Fruit fly (Drosophila melanogaster) whole organism, embryonic: ENCODE data around the gene Atx-1.

Experiments
- ATbp ChIP-seq: fragments of 200-800 bp; sonication (Bioruptor generic); optimal IDR thresholded peaks from 2 replicates; lab custom pipeline; 2017; ENCODE audit warnings: missing biosample characterization, mild to moderate bottlenecking, missing genetic modification characterization, missing genetic modification reagents
- Atf-2 ChIP-seq: fragments of 200-800 bp; sonication (Bioruptor generic); optimal IDR thresholded peaks from 2 replicates; lab custom pipeline; 2016; ENCODE audit warnings: missing biosample characterization, missing genetic modification characterization
- CG10209 ChIP-seq: fragments of 200-800 bp; sonication (Bioruptor generic); optimal IDR thresholded peaks from 3 replicates; lab custom pipeline; 2017; ENCODE audit warnings: missing biosample characterization, mild to moderate bottlenecking, missing genetic modification characterization, missing genetic modification reagents
- CG10462 ChIP-seq: fragments of 200-800 bp; sonication (Bioruptor generic); optimal IDR thresholded peaks from 2 replicates; lab custom pipeline; 2016; ENCODE audit warnings: missing biosample characterization, missing genetic modification characterization
- CG10959 ChIP-seq: fragments of 200-800 bp; sonication (Bioruptor generic); IDR thresholded peaks from 2 replicates; pipeline ENCODE4 v1.3.6; 2022; ENCODE audit warnings: missing biosample characterization, missing genetic modification characterization
- CG11504 ChIP-seq: fragments of 200-800 bp; sonication (Bioruptor generic); optimal IDR thresholded peaks from 3 replicates; lab custom pipeline; 2019; ENCODE audit warnings: missing biosample characterization, mild to moderate bottlenecking, missing genetic modification characterization, moderate library complexity
- CG11723 ChIP-seq: fragments of 200-800 bp; sonication (Bioruptor generic); optimal IDR thresholded peaks from 2 replicates; lab custom pipeline; 2017; ENCODE audit warnings: missing biosample characterization, mild to moderate bottlenecking, missing genetic modification characterization
- CG12744 ChIP-seq: fragments of 200-800 bp; sonication (Bioruptor generic); optimal IDR thresholded peaks from 2 replicates; lab custom pipeline; 2016; ENCODE audit warnings: missing biosample characterization, missing genetic modification characterization
- CG12942 ChIP-seq: fragments of 200-800 bp; sonication (Bioruptor generic); optimal IDR thresholded peaks from 3 replicates; lab custom pipeline; 2016; ENCODE audit warnings: missing biosample characterization, missing genetic modification characterization
- CG13123 ChIP-seq: fragments of 200-800 bp; sonication (Bioruptor generic); optimal IDR thresholded peaks from 2 replicates; lab custom pipeline; 2016; ENCODE audit warnings: missing biosample characterization, missing genetic modification characterization
- CG17328 ChIP-seq: fragments of 200-800 bp; sonication (Bioruptor generic); IDR thresholded peaks from 2 replicates; pipeline ENCODE4 v1.3.6; 2022; ENCODE audit warnings: missing biosample characterization, missing genetic modification characterization
- CG17361 ChIP-seq: fragments of 200-800 bp; sonication (Bioruptor generic); IDR thresholded peaks from 3 replicates; pipeline ENCODE4 v1.3.6; 2022; ENCODE audit warnings: missing biosample characterization, missing genetic modification characterization
- CG18764 ChIP-seq: fragments of 200-800 bp; sonication (Bioruptor generic); optimal IDR thresholded peaks from 3 replicates; lab custom pipeline; 2016; ENCODE audit warnings: missing biosample characterization, missing genetic modification characterization
- CG30403 ChIP-seq: fragments of 200-800 bp; sonication (Bioruptor generic); optimal IDR thresholded peaks from 3 replicates; lab custom pipeline; 2016; ENCODE audit warnings: missing biosample characterization, missing genetic modification characterization
- CG30431 ChIP-seq: fragments of 200-800 bp; sonication (Bioruptor generic); optimal IDR thresholded peaks from 2 replicates; lab custom pipeline; 2017; ENCODE audit warnings: missing biosample characterization, missing genetic modification characterization
- CG31224 ChIP-seq: fragments of 200-800 bp; sonication (Bioruptor generic); IDR thresholded peaks from 2 replicates; pipeline ENCODE4 v1.3.6; 2022; ENCODE audit warnings: missing biosample characterization, missing genetic modification characterization
- CG3163 ChIP-seq: fragments of 200-800 bp; sonication (Bioruptor generic); optimal IDR thresholded peaks from 3 replicates; lab custom pipeline; 2016; ENCODE audit warnings: missing biosample characterization, missing genetic modification characterization
- CG32772 ChIP-seq: fragments of 200-800 bp; sonication (Bioruptor generic); IDR thresholded peaks from 2 replicates; pipeline ENCODE4 v1.3.6; 2022; ENCODE audit warnings: missing biosample characterization, missing genetic modification characterization
- CG3838 ChIP-seq: fragments of 200-800 bp; sonication (Bioruptor generic); optimal IDR thresholded peaks from 3 replicates; lab custom pipeline; 2016; ENCODE audit warnings: missing biosample characterization, missing genetic modification characterization
- CG3995 ChIP-seq: fragments of 200-800 bp; sonication (Bioruptor generic); optimal IDR thresholded peaks from 3 replicates; lab custom pipeline; 2016; ENCODE audit warnings: missing biosample characterization, missing genetic modification characterization
- CG4820 ChIP-seq: fragments of 200-800 bp; sonication (Bioruptor generic); optimal IDR thresholded peaks from 3 replicates; lab custom pipeline; 2016; ENCODE audit warnings: missing biosample characterization, missing genetic modification characterization
- CG4854 ChIP-seq: fragments of 200-800 bp; sonication (Bioruptor generic); optimal IDR thresholded peaks from 2 replicates; lab custom pipeline; 2016; ENCODE audit warnings: missing biosample characterization, missing genetic modification characterization, inconsistent platforms
- CG5180 ChIP-seq: fragments of 200-800 bp; sonication (Bioruptor generic); optimal IDR thresholded peaks from 3 replicates; lab custom pipeline; 2017; ENCODE audit warnings: missing biosample characterization, missing genetic modification characterization, mild to moderate bottlenecking, moderate library complexity, missing genetic modification reagents
- CG5245 ChIP-seq: fragments of 200-800 bp; sonication (Bioruptor generic); optimal IDR thresholded peaks from 3 replicates; lab custom pipeline; 2016; ENCODE audit warnings: missing biosample characterization, missing genetic modification characterization
- CG6854 ChIP-seq: fragments of 200-800 bp; sonication (Bioruptor generic); optimal IDR thresholded peaks from 3 replicates; lab custom pipeline; 2017; ENCODE audit warnings: missing biosample characterization, mild to moderate bottlenecking, missing genetic modification characterization
- CG8765 ChIP-seq: fragments of 200-800 bp; sonication (Bioruptor generic); IDR thresholded peaks from 2 replicates; pipeline ENCODE4 v1.3.6; 2022; ENCODE audit warnings: missing biosample characterization, missing genetic modification characterization
- CG8924 ChIP-seq: fragments of 200-800 bp; optimal IDR thresholded peaks from 3 replicates; lab custom pipeline; 2019; ENCODE audit warnings: missing biosample characterization, mild to moderate bottlenecking, missing genetic modification characterization, moderate library complexity
- CG9609 ChIP-seq: fragments of 200-800 bp; sonication (Bioruptor generic); optimal IDR thresholded peaks from 3 replicates; lab custom pipeline; 2016; ENCODE audit warnings: missing biosample characterization, missing genetic modification characterization
- D ChIP-seq, 2 experiments: fragments of 200-800 bp in 1 of 2; fragments of >200 bp in 1 of 2; sonication (Bioruptor generic) in 1 of 2; optimal IDR thresholded peaks; 2 replicates in 1 of 2; 3 replicates in 1 of 2; lab custom pipeline; 2017; ENCODE audit warnings: mild to moderate bottlenecking in 1 of 2, missing biosample characterization in 1 of 2, missing genetic modification characterization in 1 of 2, missing genetic modification reagents in 1 of 2
- Doc2 ChIP-seq: fragments of 200-800 bp; sonication (Bioruptor generic); IDR thresholded peaks from 2 replicates; pipeline ENCODE4 v1.3.6; 2022; ENCODE audit warnings: missing biosample characterization, missing genetic modification characterization
- H15 ChIP-seq: fragments of 200-800 bp; sonication (Bioruptor generic); IDR thresholded peaks from 3 replicates; pipeline ENCODE4 v1.3.6; 2022; ENCODE audit warnings: missing biosample characterization, missing genetic modification characterization
- Hr78 ChIP-seq, 2 experiments: fragments of 200-800 bp in 1 of 2; fragments of >200 bp in 1 of 2; sonication (Bioruptor generic) in 1 of 2; optimal IDR thresholded peaks; 2 replicates each; lab custom pipeline; 2017 to 2019; ENCODE audit warnings: missing biosample characterization in 2 of 2, missing genetic modification characterization in 2 of 2, mild to moderate bottlenecking in 1 of 2, moderate library complexity in 1 of 2
- Meics ChIP-seq: fragments of 200-800 bp; sonication (Bioruptor generic); optimal IDR thresholded peaks from 2 replicates; lab custom pipeline; 2017; ENCODE audit warnings: missing biosample characterization, mild to moderate bottlenecking, missing genetic modification characterization
- Nf-YC ChIP-seq: fragments of 200-800 bp; optimal IDR thresholded peaks from 3 replicates; lab custom pipeline; 2019; ENCODE audit warnings: missing biosample characterization, mild to moderate bottlenecking, missing genetic modification characterization, moderate library complexity
- Rfx ChIP-seq: fragments of 200-800 bp; sonication (Bioruptor generic); IDR thresholded peaks from 2 replicates; pipeline ENCODE4 v1.3.6; 2022; ENCODE audit warnings: missing biosample characterization, missing genetic modification characterization
- Scr ChIP-seq: fragments of 200-800 bp; sonication (Bioruptor generic); IDR thresholded peaks from 2 replicates; pipeline ENCODE4 v1.3.6; 2022; ENCODE audit warnings: missing biosample characterization, missing genetic modification characterization; ENCODE audit not compliant: partially characterized antibody
- Six4 ChIP-seq: fragments of 200-800 bp; sonication (Bioruptor generic); optimal IDR thresholded peaks from 2 replicates; lab custom pipeline; 2016; ENCODE audit warnings: missing biosample characterization, missing genetic modification characterization
- bowl ChIP-seq: fragments of 200-800 bp; sonication (Bioruptor generic); IDR thresholded peaks from 2 replicates; pipeline ENCODE4 v1.3.6; 2022; ENCODE audit warnings: missing biosample characterization, missing genetic modification characterization
- chinmo ChIP-seq: fragments of 200-800 bp; sonication (Bioruptor generic); IDR thresholded peaks from 4 replicates; pipeline ENCODE4 v1.3.6; 2022; ENCODE audit warnings: missing biosample characterization, missing genetic modification characterization; ENCODE audit not compliant: partially characterized antibody
- dati ChIP-seq: fragments of 200-800 bp; sonication (Bioruptor generic); IDR thresholded peaks from 2 replicates; pipeline ENCODE4 v1.3.6; 2022; ENCODE audit warnings: missing biosample characterization, missing genetic modification characterization
- fd102C ChIP-seq: fragments of 200-800 bp; sonication (Bioruptor generic); optimal IDR thresholded peaks from 2 replicates; lab custom pipeline; 2018; ENCODE audit warnings: missing biosample characterization, mild to moderate bottlenecking, missing genetic modification characterization, moderate library complexity
- ham ChIP-seq: fragments of 200-800 bp; sonication (Bioruptor generic); IDR thresholded peaks from 2 replicates; pipeline ENCODE4 v1.3.6; 2022; ENCODE audit warnings: missing biosample characterization, missing genetic modification characterization
- jing ChIP-seq: fragments of 200-800 bp; sonication (Bioruptor generic); optimal IDR thresholded peaks from 2 replicates; lab custom pipeline; 2018; ENCODE audit warnings: missing biosample characterization, mild to moderate bottlenecking, missing genetic modification characterization
- kah ChIP-seq: fragments of 200-800 bp; sonication (Bioruptor generic); optimal IDR thresholded peaks from 2 replicates; lab custom pipeline; 2018; ENCODE audit warnings: missing biosample characterization, mild to moderate bottlenecking, missing genetic modification characterization
- pros ChIP-seq: fragments of 200-800 bp; sonication (Bioruptor generic); optimal IDR thresholded peaks from 3 replicates; lab custom pipeline; 2019; ENCODE audit warnings: missing biosample characterization, mild to moderate bottlenecking, missing genetic modification characterization, moderate library complexity
- pzg ChIP-seq: fragments of 200-800 bp; sonication (Bioruptor generic); optimal IDR thresholded peaks from 3 replicates; lab custom pipeline; 2018; ENCODE audit warnings: missing biosample characterization, mild to moderate bottlenecking, missing genetic modification characterization, moderate library complexity
- run ChIP-seq: fragments of 200-800 bp; sonication (Bioruptor generic); optimal IDR thresholded peaks from 3 replicates; lab custom pipeline; 2018; ENCODE audit warnings: missing biosample characterization, mild to moderate bottlenecking, missing genetic modification characterization
- schlank ChIP-seq: fragments of 200-800 bp; sonication (Bioruptor generic); optimal IDR thresholded peaks from 2 replicates; lab custom pipeline; 2018; ENCODE audit warnings: missing biosample characterization, mild to moderate bottlenecking, missing genetic modification characterization
- sd ChIP-seq: fragments of 200-800 bp; sonication (Bioruptor generic); optimal IDR thresholded peaks from 3 replicates; lab custom pipeline; 2018; ENCODE audit warnings: missing biosample characterization, mild to moderate bottlenecking, missing genetic modification characterization, moderate library complexity
- slou ChIP-seq: fragments of 200-800 bp; sonication (Bioruptor generic); optimal IDR thresholded peaks from 3 replicates; lab custom pipeline; 2016; ENCODE audit warnings: missing biosample characterization, missing genetic modification characterization

The Atx-1 gene

DNA sequence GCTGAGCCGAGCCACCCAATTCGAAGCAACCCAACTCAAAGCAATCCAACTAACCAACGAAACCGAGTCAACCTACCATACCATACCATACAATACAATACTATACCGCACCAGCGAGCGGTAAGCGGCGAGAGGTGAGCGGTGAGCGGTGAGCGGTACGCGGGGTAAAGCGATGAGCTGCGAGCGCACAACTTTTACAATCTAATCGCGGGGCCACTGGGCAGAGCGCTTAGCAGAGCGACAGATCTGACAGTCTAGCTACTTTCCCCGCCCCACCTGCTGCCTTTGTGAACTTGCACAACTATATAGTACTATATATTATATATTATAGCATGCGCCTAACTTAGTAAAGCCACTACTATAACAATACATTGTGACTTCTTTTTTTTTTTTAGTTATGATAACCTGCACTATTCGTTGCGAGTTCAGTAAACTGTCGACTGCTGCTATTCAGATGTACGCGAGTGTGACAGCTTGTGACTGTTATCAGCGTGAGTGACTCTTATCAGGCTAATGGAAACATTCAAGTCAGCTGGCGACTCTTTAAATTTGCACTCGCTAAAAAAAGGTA lies 22.2 kb upstream of the Atx-1 start (continued):
- TF ChIP-seq sd (peak; percentile 18), CG11723 (GFP tag; lab: Kevin White, UChicago) (no peak), run (tag; lab: Kevin White, UChicago) (no peak), CG4854 (GFP tag; lab: Kevin White, UChicago) (no peak), dati (no peak), CG4820 (GFP tag; lab: Kevin White, UChicago) (peak; percentile 6), CG18764 (GFP tag; lab: Kevin White, UChicago) (no peak), CG30403 (GFP tag; lab: Kevin White, UChicago) (peak; percentile 33), Six4 (GFP tag; lab: Kevin White, UChicago) (peak; percentile 9), CG3995 (GFP tag; lab: Kevin White, UChicago) (peak; percentile 2), CG13123 (GFP tag; lab: Kevin White, UChicago) (no peak), slou (GFP tag; lab: Kevin White, UChicago) (no peak), CG30431 (GFP tag; lab: Kevin White, UChicago) (peak; percentile 14), Scr (GFP tag; lab: Robert Waterston, UW) (no peak), CG9609 (GFP tag; lab: Kevin White, UChicago) (no peak), CG32772 (no peak), CG3838 (GFP tag; lab: Kevin White, UChicago) (no peak), jing (no peak), Hr78 (GFP tag; optimal IDR thresholded peaks at IDR 0.05; lab: Kevin White, UChicago) (peak in 1 of 2 experiments; percentile 6), bowl (GFP tag; lab: Robert Waterston, UW) (peak; percentile 16; the same call in 1 of the 2 replicates), schlank (tag; lab: Kevin White, UChicago) (no peak), Meics (GFP tag; lab: Kevin White, UChicago) (peak; percentile 60), Nf-YC (tag; lab: Kevin White, UChicago) (peak; percentile 30), CG5180 (GFP tag; lab: Kevin White, UChicago) (peak; percentile 91), CG11504 (tag; lab: Kevin White, UChicago) (peak; percentile 47), CG10959 (GFP tag; lab: Robert Waterston, UW) (no peak), chinmo (GFP tag; lab: Robert Waterston, UW) (peak; percentile 82; the same call in 3 of the 4 replicates), H15 (0 out of 3 replicates have a peak, but pooled peaks have one; percentile 28), CG8924 (peak; percentile 12), CG17328 (GFP tag; lab: Robert Waterston, UW) (peak; percentile 67), kah (GFP tag; lab: Kevin White, UChicago) (no peak), D (optimal IDR thresholded peaks at IDR 0.05; lab: Kevin White, UChicago) (no peak), D (GFP tag; optimal IDR thresholded peaks at IDR 0.05; lab: Kevin White, UChicago) (no peak), Rfx (GFP tag; lab: Robert Waterston, UW) (peak; percentile 60; the same call in 1 of the 2 replicates), CG10462 (no peak), ATbp (GFP tag; lab: Kevin White, UChicago) (peak; percentile 17), Doc2 (GFP tag; lab: Robert Waterston, UW) (no peak), CG3163 (GFP tag; lab: Kevin White, UChicago) (no peak), CG8765 (GFP tag; lab: Robert Waterston, UW) (no peak), pros (GFP tag; lab: Kevin White, UChicago) (no peak), CG10209 (GFP tag; lab: Kevin White, UChicago) (peak; percentile 45), CG31224 (GFP tag; lab: Robert Waterston, UW) (no peak), fd102C (GFP tag; lab: Kevin White, UChicago) (no peak), pzg (GFP tag; lab: Kevin White, UChicago) (peak; percentile 6), CG12744 (GFP tag; lab: Kevin White, UChicago) (no peak), CG12942 (no peak), Atf-2 (no peak), CG5245 (GFP tag; lab: Kevin White, UChicago) (no peak), CG17361 (peak; percentile 55; the same call in 2 of the 3 replicates), CG6854 (GFP tag; lab: Kevin White, UChicago) (no peak), ham (GFP tag; lab: Robert Waterston, UW) (no peak)
